Fruit fly (Drosophila melanogaster) whole organism, embryonic: ENCODE results near the gene Zif.

Experiments used
- CG11504 ChIP-seq: fragments of 200-800 bp; sonication (Bioruptor generic); optimal IDR thresholded peaks from 3 replicates; lab custom pipeline; 2019; ENCODE audit warnings: missing biosample characterization, mild to moderate bottlenecking, missing genetic modification characterization, moderate library complexity
- CG13287 ChIP-seq: fragments of 200-800 bp; sonication (Bioruptor generic); IDR thresholded peaks from 2 replicates; pipeline ENCODE4 v1.3.6; 2022; ENCODE audit warnings: missing biosample characterization, missing genetic modification characterization; ENCODE audit not compliant: partially characterized antibody
- CG14860 ChIP-seq: fragments of 200-800 bp; sonication (Bioruptor generic); IDR thresholded peaks from 3 replicates; pipeline ENCODE4 v1.3.6; 2022; ENCODE audit warnings: missing biosample characterization, missing genetic modification characterization; ENCODE audit not compliant: partially characterized antibody
- CG15514 ChIP-seq: fragments of 200-800 bp; sonication (Bioruptor generic); optimal IDR thresholded peaks from 3 replicates; lab custom pipeline; 2017; ENCODE audit warnings: missing biosample characterization, missing genetic modification characterization, mild to moderate bottlenecking, moderate library complexity, missing genetic modification reagents
- CG1792 ChIP-seq: fragments of 200-800 bp; sonication (Bioruptor generic); optimal IDR thresholded peaks from 2 replicates; lab custom pipeline; 2016; ENCODE audit warnings: missing biosample characterization, missing genetic modification characterization
- CG18599 ChIP-seq: fragments of 200-800 bp; sonication (Bioruptor generic); optimal IDR thresholded peaks from 3 replicates; lab custom pipeline; 2017; ENCODE audit warnings: missing biosample characterization, missing genetic modification characterization, mild to moderate bottlenecking, moderate library complexity, missing genetic modification reagents
- CG2120 ChIP-seq: fragments of 200-800 bp; sonication (Bioruptor generic); optimal IDR thresholded peaks from 3 replicates; lab custom pipeline; 2016; ENCODE audit warnings: missing biosample characterization, missing genetic modification characterization
- CG2129 ChIP-seq: fragments of 200-800 bp; sonication (Bioruptor generic); IDR thresholded peaks from 2 replicates; pipeline ENCODE4 v1.3.6; 2022; ENCODE audit warnings: missing biosample characterization, missing genetic modification characterization; ENCODE audit not compliant: partially characterized antibody
- CG2678 ChIP-seq: fragments of 200-800 bp; sonication (Bioruptor generic); optimal IDR thresholded peaks from 3 replicates; lab custom pipeline; 2019; ENCODE audit warnings: missing biosample characterization, mild to moderate bottlenecking, missing genetic modification characterization, moderate library complexity
- CG2712 ChIP-seq: fragments of 200-800 bp; optimal IDR thresholded peaks from 3 replicates; lab custom pipeline; 2019; ENCODE audit warnings: missing biosample characterization, mild to moderate bottlenecking, missing genetic modification characterization, moderate library complexity
- CG3163 ChIP-seq: fragments of 200-800 bp; sonication (Bioruptor generic); optimal IDR thresholded peaks from 3 replicates; lab custom pipeline; 2016; ENCODE audit warnings: missing biosample characterization, missing genetic modification characterization
- CG32532 ChIP-seq: fragments of 200-800 bp; sonication (Bioruptor generic); IDR thresholded peaks from 2 replicates; pipeline ENCODE4 v1.3.6; 2022; ENCODE audit warnings: missing biosample characterization, missing genetic modification characterization
- CG4328 ChIP-seq: fragments of 200-800 bp; sonication (Bioruptor generic); optimal IDR thresholded peaks from 3 replicates; lab custom pipeline; 2017; ENCODE audit warnings: missing biosample characterization, missing genetic modification reagents, missing genetic modification characterization
- CG6689 ChIP-seq: fragments of 200-800 bp; sonication (Bioruptor generic); IDR thresholded peaks from 2 replicates; pipeline ENCODE4 v1.3.6; 2022; ENCODE audit warnings: missing biosample characterization, missing genetic modification characterization
- CG7839 ChIP-seq: fragments of 200-800 bp; sonication (Bioruptor generic); optimal IDR thresholded peaks from 3 replicates; lab custom pipeline; 2018; ENCODE audit warnings: missing biosample characterization, mild to moderate bottlenecking, missing genetic modification characterization, moderate library complexity
- CG8944 ChIP-seq: fragments of 200-800 bp; sonication (Bioruptor generic); optimal IDR thresholded peaks from 3 replicates; lab custom pipeline; 2016; ENCODE audit warnings: missing biosample characterization, missing genetic modification characterization
- CG9727 ChIP-seq: fragments of 200-800 bp; sonication (Bioruptor generic); optimal IDR thresholded peaks from 3 replicates; lab custom pipeline; 2017; ENCODE audit warnings: missing biosample characterization, mild to moderate bottlenecking, missing genetic modification characterization
- Dad ChIP-seq: fragments of 200-800 bp; sonication (Bioruptor generic); optimal IDR thresholded peaks from 3 replicates; lab custom pipeline; 2016; ENCODE audit warnings: missing biosample characterization, missing genetic modification characterization
- Deaf1 ChIP-seq: fragments of 200-800 bp; optimal IDR thresholded peaks from 3 replicates; lab custom pipeline; 2019; ENCODE audit warnings: missing biosample characterization, mild to moderate bottlenecking, missing genetic modification characterization, moderate library complexity
- Dll ChIP-seq: fragments of 200-800 bp; sonication (Bioruptor generic); IDR thresholded peaks from 4 replicates; pipeline ENCODE4 v1.3.6; 2022; ENCODE audit warnings: missing biosample characterization, missing genetic modification characterization; ENCODE audit not compliant: partially characterized antibody
- Fer1 ChIP-seq: fragments of 200-800 bp; sonication (Bioruptor generic); optimal IDR thresholded peaks from 2 replicates; lab custom pipeline; 2017; ENCODE audit warnings: missing biosample characterization, mild to moderate bottlenecking, missing genetic modification characterization
- Gsc ChIP-seq: fragments of 200-800 bp; sonication (Bioruptor generic); IDR thresholded peaks from 2 replicates; pipeline ENCODE4 v1.3.6; 2022; ENCODE audit warnings: missing biosample characterization, missing genetic modification characterization
- HLH4C ChIP-seq: fragments of 200-800 bp; sonication (Bioruptor generic); IDR thresholded peaks from 3 replicates; pipeline ENCODE4 v1.3.6; 2022; ENCODE audit warnings: missing biosample characterization, missing genetic modification characterization; ENCODE audit not compliant: partially characterized antibody
- Hand ChIP-seq: fragments of 200-800 bp; sonication (Bioruptor generic); optimal IDR thresholded peaks from 2 replicates; lab custom pipeline; 2017; ENCODE audit warnings: mild to moderate bottlenecking, missing biosample characterization, missing genetic modification reagents, missing genetic modification characterization
- Hmr ChIP-seq: fragments of 200-800 bp; sonication (Bioruptor generic); optimal IDR thresholded peaks from 3 replicates; lab custom pipeline; 2017; ENCODE audit warnings: mild to moderate bottlenecking, missing biosample characterization, missing genetic modification reagents, missing genetic modification characterization
- Kr ChIP-seq: fragments of 200-800 bp; sonication (Bioruptor generic); optimal IDR thresholded peaks from 2 replicates; lab custom pipeline; 2017; ENCODE audit warnings: missing biosample characterization, mild to moderate bottlenecking, missing genetic modification characterization
- Meics ChIP-seq: fragments of 200-800 bp; sonication (Bioruptor generic); optimal IDR thresholded peaks from 2 replicates; lab custom pipeline; 2017; ENCODE audit warnings: missing biosample characterization, mild to moderate bottlenecking, missing genetic modification characterization
- Nf-YA ChIP-seq: fragments of 200-800 bp; sonication (Bioruptor generic); IDR thresholded peaks from 2 replicates; pipeline ENCODE4 v1.3.6; 2022; ENCODE audit warnings: missing biosample characterization, missing genetic modification characterization
- Xrp1 ChIP-seq: fragments of 200-800 bp; sonication (Bioruptor generic); IDR thresholded peaks from 2 replicates; pipeline ENCODE4 v1.3.6; 2022; ENCODE audit warnings: missing biosample characterization, missing genetic modification characterization
- btn ChIP-seq: fragments of 200-800 bp; sonication (Bioruptor generic); optimal IDR thresholded peaks from 2 replicates; lab custom pipeline; 2016; ENCODE audit warnings: missing biosample characterization, missing genetic modification characterization
- cg ChIP-seq: fragments of 200-800 bp; sonication (Bioruptor generic); optimal IDR thresholded peaks from 3 replicates; lab custom pipeline; 2019; ENCODE audit warnings: missing biosample characterization, mild to moderate bottlenecking, missing genetic modification characterization, moderate library complexity
- chinmo ChIP-seq: fragments of 200-800 bp; sonication (Bioruptor generic); IDR thresholded peaks from 4 replicates; pipeline ENCODE4 v1.3.6; 2022; ENCODE audit warnings: missing biosample characterization, missing genetic modification characterization; ENCODE audit not compliant: partially characterized antibody
- dysf ChIP-seq: fragments of 200-800 bp; sonication (Bioruptor generic); IDR thresholded peaks from 3 replicates; pipeline ENCODE4 v1.3.6; 2022; ENCODE audit warnings: missing biosample characterization, missing genetic modification characterization
- fd64A ChIP-seq: fragments of 200-800 bp; sonication (Bioruptor generic); optimal IDR thresholded peaks from 3 replicates; lab custom pipeline; 2018; ENCODE audit warnings: missing biosample characterization, mild to moderate bottlenecking, missing genetic modification characterization
- gem ChIP-seq: fragments of 200-800 bp; sonication (Bioruptor generic); optimal IDR thresholded peaks from 2 replicates; lab custom pipeline; 2019; ENCODE audit warnings: missing biosample characterization, mild to moderate bottlenecking, missing genetic modification characterization, moderate library complexity
- grau ChIP-seq: fragments of 200-800 bp; optimal IDR thresholded peaks from 3 replicates; lab custom pipeline; 2019; ENCODE audit warnings: missing biosample characterization, mild to moderate bottlenecking, missing genetic modification characterization, moderate library complexity
- insv ChIP-seq, 2 experiments: fragments of 200-800 bp; sonication (Bioruptor generic); optimal IDR thresholded peaks; 3 replicates each; lab custom pipeline; 2016 to 2018; ENCODE audit warnings: missing biosample characterization in 2 of 2, missing genetic modification characterization in 2 of 2
- maf-S ChIP-seq: fragments of 200-800 bp; sonication (Bioruptor generic); optimal IDR thresholded peaks from 2 replicates; lab custom pipeline; 2016; ENCODE audit warnings: missing biosample characterization, missing genetic modification characterization
- oc ChIP-seq: fragments of 200-800 bp; sonication (Bioruptor generic); optimal IDR thresholded peaks from 2 replicates; lab custom pipeline; 2018; ENCODE audit warnings: missing biosample characterization, mild to moderate bottlenecking, missing genetic modification characterization, moderate library complexity
- p53 ChIP-seq: fragments of 200-800 bp; sonication (Bioruptor generic); optimal IDR thresholded peaks from 2 replicates; lab custom pipeline; 2016; ENCODE audit warnings: missing biosample characterization, missing genetic modification characterization
- pan ChIP-seq, 4 experiments: fragments of >200 bp in 3 of 4; fragments of 200-800 bp in 1 of 4; sonication (Bioruptor generic) in 1 of 4; optimal IDR thresholded peaks in 3 of 4; IDR thresholded peaks in 1 of 4; 2 replicates each; pipeline versions ENCODE4 v1.3.6 to Lab custom; 2017 to 2022; ENCODE audit warnings: missing biosample characterization in 2 of 4, missing genetic modification characterization in 2 of 4, mixed read lengths in 1 of 4
- row ChIP-seq: fragments of 200-800 bp; sonication (Bioruptor generic); IDR thresholded peaks from 3 replicates; pipeline ENCODE4 v1.3.6; 2022; ENCODE audit warnings: missing biosample characterization, missing genetic modification characterization
- sens ChIP-seq: fragments of 200-800 bp; sonication (Bioruptor generic); peaks from one replicate; lab custom pipeline; 2016; ENCODE audit warnings: missing biosample characterization, missing genetic modification characterization
- sna ChIP-seq: fragments of 200-800 bp; sonication (Bioruptor generic); IDR thresholded peaks from 2 replicates; pipeline ENCODE4 v1.3.6; 2022; ENCODE audit warnings: missing biosample characterization, missing genetic modification characterization; ENCODE audit not compliant: partially characterized antibody
- unc-4 ChIP-seq: fragments of 200-800 bp; sonication (Bioruptor generic); IDR thresholded peaks from 2 replicates; pipeline ENCODE4 v1.3.6; 2022; ENCODE audit warnings: missing biosample characterization, missing genetic modification characterization; ENCODE audit not compliant: partially characterized antibody
- wdn ChIP-seq: fragments of 200-800 bp; sonication (Bioruptor generic); IDR thresholded peaks from 2 replicates; pipeline ENCODE4 v1.3.6; 2022; ENCODE audit warnings: missing biosample characterization, missing genetic modification characterization

The Zif gene

DNA sequence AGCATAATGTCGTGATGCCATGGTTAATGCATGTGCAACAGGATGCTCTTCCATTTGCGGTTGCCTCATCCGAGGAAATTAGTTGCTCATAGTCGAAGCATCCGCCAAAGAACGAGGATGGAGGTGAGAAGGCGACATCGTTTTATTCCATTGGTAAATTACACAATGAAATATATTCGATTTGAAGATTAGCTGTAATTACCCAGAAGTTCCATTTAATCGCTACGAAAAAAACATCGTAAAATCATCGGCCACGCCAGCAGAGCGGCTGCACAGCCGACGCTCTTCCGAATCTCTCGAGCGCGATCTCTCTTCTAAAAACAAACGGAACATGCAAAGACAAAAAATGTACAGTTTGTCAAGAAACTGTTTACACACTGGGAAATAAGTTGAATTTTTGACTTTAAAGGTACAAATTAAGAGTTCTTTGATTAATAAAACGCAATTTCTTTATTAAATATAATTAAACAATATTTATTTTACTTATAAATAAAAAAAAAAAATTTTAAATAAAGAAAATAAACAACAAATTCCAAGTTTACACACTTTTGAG is 3.8 kb downstream of the Zif start (continued):
- peak; percentile 56 for TF ChIP-seq Deaf1
- TF ChIP-seq CG3163 (GFP tag; lab: Kevin White, UChicago): peak; percentile 66
- TF ChIP-seq CG14860 (GFP tag; lab: Robert Waterston, UW): peak; percentile 35; the same call in 1 of the 3 replicates
- peak; percentile 65 for TF ChIP-seq sna
- TF ChIP-seq CG1792: no peak
- TF ChIP-seq CG2129: peak; percentile 61
- TF ChIP-seq pan (optimal IDR thresholded peaks at IDR 0.05; lab: Kevin White, UChicago): no peak
- no peak for TF ChIP-seq pan (GFP tag; optimal IDR thresholded peaks at IDR 0.05 in 1 of 2, IDR thresholded peaks at IDR 0.05 in 1 of 2)
- TF ChIP-seq cg (GFP tag; lab: Kevin White, UChicago): peak; percentile 42
- TF ChIP-seq sens (GFP tag; lab: Kevin White, UChicago): peak; percentile 20
- TF ChIP-seq CG13287 (GFP tag; lab: Robert Waterston, UW): peak; percentile 81
- no peak for TF ChIP-seq Fer1 (GFP tag; lab: Kevin White, UChicago)
- TF ChIP-seq unc-4: peak; percentile 65
- TF ChIP-seq CG8944 (GFP tag; lab: Kevin White, UChicago): no peak
- TF ChIP-seq Dll (GFP tag; lab: Robert Waterston, UW): peak; percentile 81

DNA sequence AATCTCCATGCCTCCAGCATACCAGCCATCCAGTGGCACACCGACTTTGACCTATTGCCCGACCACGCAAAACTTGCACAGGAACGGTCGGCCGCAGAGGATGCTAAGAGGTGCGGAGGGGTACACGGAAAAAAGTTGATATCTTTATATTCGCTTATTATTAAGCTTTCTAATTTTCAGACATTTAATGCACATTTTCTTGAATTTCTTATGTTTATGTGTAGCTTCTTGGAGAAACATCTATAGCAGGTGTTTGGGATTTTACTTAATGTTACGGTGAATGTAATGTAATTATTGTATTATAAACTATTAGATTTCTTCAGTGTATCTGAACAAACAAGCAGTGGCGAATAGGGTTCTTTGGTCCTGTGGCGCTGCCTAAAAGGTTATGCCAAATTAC is 6.1 kb downstream of the Zif start:
- 0 out of 4 replicates have a peak, but pooled peaks have one; percentile 2 for TF ChIP-seq chinmo (GFP tag; lab: Robert Waterston, UW)
- peak; percentile 7 for TF ChIP-seq CG2678 (tag; lab: Kevin White, UChicago)
- peak; percentile 30 for TF ChIP-seq CG7839 (tag; lab: Kevin White, UChicago)
- TF ChIP-seq CG9727 (GFP tag; lab: Kevin White, UChicago): peak; percentile 30
- peak; percentile 26 for TF ChIP-seq Hand (GFP tag; lab: Kevin White, UChicago)
- TF ChIP-seq p53 (GFP tag; lab: Kevin White, UChicago): no peak
- peak; percentile 65 for TF ChIP-seq CG18599
- peak; percentile 49 for TF ChIP-seq Fer1 (GFP tag; lab: Kevin White, UChicago)
- peak; percentile 54 for TF ChIP-seq CG2120 (GFP tag; lab: Kevin White, UChicago)
- TF ChIP-seq dysf: peak; percentile 9; the same call in 1 of the 3 replicates
- no peak for TF ChIP-seq btn
- TF ChIP-seq CG11504 (tag; lab: Kevin White, UChicago): peak; percentile 0
- peak; percentile 19 for TF ChIP-seq gem (tag; lab: Kevin White, UChicago)
- no peak for TF ChIP-seq fd64A
- TF ChIP-seq Meics: peak; percentile 23
- no peak for TF ChIP-seq Dad
- peak; percentile 40; the same call in 2 of the 3 replicates for TF ChIP-seq row
- peak; percentile 4 for TF ChIP-seq grau (tag; lab: Kevin White, UChicago)
- peak; percentile 34 for TF ChIP-seq Hmr (GFP tag; lab: Kevin White, UChicago)

DNA sequence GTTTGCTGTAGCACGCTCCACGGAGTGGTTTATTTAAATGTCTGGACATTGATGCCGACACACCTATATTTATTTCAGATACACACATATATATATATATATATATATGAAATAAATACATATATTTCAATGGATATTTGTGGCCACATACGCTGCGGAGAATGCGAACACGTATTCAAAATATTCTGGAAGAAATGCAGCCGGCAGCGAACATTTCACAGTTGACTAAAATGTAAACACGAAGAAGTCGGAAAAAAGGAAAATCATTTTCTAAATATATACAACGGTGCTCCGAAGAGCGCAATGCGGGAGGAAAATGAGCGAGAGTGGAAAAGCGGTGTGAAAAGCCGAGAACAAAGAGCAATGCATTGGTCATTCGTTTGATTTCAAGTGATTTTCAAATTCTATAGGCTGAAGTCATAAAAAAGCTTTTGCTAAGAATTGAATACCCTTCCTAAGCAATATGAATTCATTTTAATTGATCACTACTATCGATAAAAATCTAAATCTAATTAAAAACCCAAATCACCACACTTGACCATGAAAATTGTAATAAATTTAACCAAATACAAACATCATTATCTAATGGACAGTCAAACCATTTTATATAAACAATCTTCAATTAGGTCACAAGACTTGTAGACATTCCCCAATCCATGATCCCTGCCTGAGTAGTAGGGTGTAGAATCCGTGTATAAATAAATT is 10.9 kb downstream of the Zif start:
- TF ChIP-seq insv (GFP tag; optimal IDR thresholded peaks at IDR 0.05; lab: Kevin White, UChicago): no peak
- no peak for TF ChIP-seq CG2712 (tag; lab: Kevin White, UChicago)
- TF ChIP-seq maf-S: no peak
- TF ChIP-seq wdn (GFP tag; lab: Robert Waterston, UW): no peak
- TF ChIP-seq CG15514 (GFP tag; lab: Kevin White, UChicago): no peak
- TF ChIP-seq oc (tag; lab: Kevin White, UChicago): peak; percentile 59
- no peak for TF ChIP-seq Xrp1 (GFP tag; lab: Robert Waterston, UW)
- no peak for TF ChIP-seq CG32532
- TF ChIP-seq Nf-YA (GFP tag; lab: Robert Waterston, UW): no peak
- no peak for TF ChIP-seq CG6689 (GFP tag; lab: Robert Waterston, UW)
- TF ChIP-seq CG4328: peak; percentile 14
- TF ChIP-seq HLH4C (GFP tag; lab: Robert Waterston, UW): no peak
- no peak for TF ChIP-seq Kr (GFP tag; lab: Kevin White, UChicago)
- no peak for TF ChIP-seq Gsc (GFP tag; lab: Robert Waterston, UW)
